Worm (Caenorhabditis elegans) whole organism, late embryonic: ENCODE data around the gene fil-1.

Experiments used
- K02D7.2 ChIP-seq: sonication (generic microtip); optimal IDR thresholded peaks from 2 replicates; lab custom pipeline; 2017; ENCODE audit warnings: mild to moderate bottlenecking, missing genetic modification characterization, missing compliant biosample characterization
- T23F11.4 ChIP-seq: fragments of 200-800 bp; sonication (Bioruptor generic); optimal IDR thresholded peaks from 2 replicates; lab custom pipeline; 2018; ENCODE audit warnings: mild to moderate bottlenecking, missing genetic modification characterization, missing compliant biosample characterization
- ahr-1 ChIP-seq: sonication (generic microtip); optimal IDR thresholded peaks from 2 replicates; lab custom pipeline; 2016; ENCODE audit warnings: missing genetic modification characterization, missing compliant biosample characterization
- ceh-19 ChIP-seq: fragments of 200-800 bp; sonication (Bioruptor generic); optimal IDR thresholded peaks from 2 replicates; lab custom pipeline; 2018; ENCODE audit warnings: mild to moderate bottlenecking, missing genetic modification characterization, missing compliant biosample characterization
- ceh-2 ChIP-seq: sonication (generic microtip); optimal IDR thresholded peaks from 2 replicates; lab custom pipeline; 2016; ENCODE audit warnings: missing genotype, missing genetic modification characterization, missing compliant biosample characterization
- ceh-22 ChIP-seq: sonication (generic microtip); optimal IDR thresholded peaks from 2 replicates; lab custom pipeline; 2017; ENCODE audit warnings: missing biosample characterization, missing genetic modification characterization
- ceh-30 ChIP-seq: fragments of 150-350 bp; optimal IDR thresholded peaks from 2 replicates; lab custom pipeline; 2014; ENCODE audit warnings: missing biosample characterization, missing genetic modification characterization
- ceh-34 ChIP-seq: sonication (generic microtip); optimal IDR thresholded peaks from 2 replicates; lab custom pipeline; 2016; ENCODE audit warnings: mild to moderate bottlenecking, missing genetic modification characterization, missing compliant biosample characterization
- ceh-45 ChIP-seq: fragments of 200-800 bp; sonication (Bioruptor generic); IDR thresholded peaks from 2 replicates; pipeline ENCODE4 v1.3.6; 2022; ENCODE audit warnings: missing genetic modification reagents, missing genetic modification characterization, missing compliant biosample characterization
- ceh-9 ChIP-seq: sonication (generic microtip); optimal IDR thresholded peaks from 2 replicates; lab custom pipeline; 2016; ENCODE audit warnings: mild to moderate bottlenecking, missing genetic modification characterization, inconsistent platforms, missing compliant biosample characterization
- dve-1 ChIP-seq: sonication (generic microtip); optimal IDR thresholded peaks from 2 replicates; lab custom pipeline; 2017; ENCODE audit warnings: antibody characterized with exemption, mild to moderate bottlenecking, missing genetic modification characterization, missing compliant biosample characterization
- elt-2 ChIP-seq: sonication (generic microtip); optimal IDR thresholded peaks from 2 replicates; lab custom pipeline; 2016; ENCODE audit warnings: missing genetic modification reagents, missing genetic modification characterization, missing compliant biosample characterization
- elt-4 ChIP-seq: sonication (generic microtip); optimal IDR thresholded peaks from 2 replicates; lab custom pipeline; 2016; ENCODE audit warnings: missing genetic modification characterization, missing compliant biosample characterization
- ets-4 ChIP-seq: sonication (generic microtip); optimal IDR thresholded peaks from 2 replicates; lab custom pipeline; 2016; ENCODE audit warnings: missing genetic modification characterization, missing compliant biosample characterization
- fkh-10 ChIP-seq: fragments of 150-350 bp; optimal IDR thresholded peaks from 2 replicates; lab custom pipeline; 2014; ENCODE audit warnings: missing biosample characterization, missing genetic modification reagents, missing genetic modification characterization
- gmeb-2 ChIP-seq: sonication (generic microtip); optimal IDR thresholded peaks from 2 replicates; lab custom pipeline; 2016; ENCODE audit warnings: missing genetic modification characterization, inconsistent platforms, missing compliant biosample characterization
- hlh-13 ChIP-seq: fragments of 200-800 bp; sonication (Bioruptor generic); optimal IDR thresholded peaks from 2 replicates; lab custom pipeline; 2018; ENCODE audit warnings: mild to moderate bottlenecking, missing genetic modification characterization, missing compliant biosample characterization
- hlh-15 ChIP-seq: sonication (generic microtip); optimal IDR thresholded peaks from 2 replicates; lab custom pipeline; 2016; ENCODE audit warnings: missing genetic modification characterization, missing compliant biosample characterization
- hlh-30 ChIP-seq: sonication (generic microtip); optimal IDR thresholded peaks from 2 replicates; lab custom pipeline; 2017; ENCODE audit warnings: antibody characterized with exemption, missing genetic modification characterization, missing compliant biosample characterization; ENCODE audit not compliant: insufficient read depth
- hlh-6 ChIP-seq: sonication (generic microtip); optimal IDR thresholded peaks from 2 replicates; lab custom pipeline; 2016; ENCODE audit warnings: missing genotype, missing genetic modification characterization, missing compliant biosample characterization
- lin-11 ChIP-seq: fragments of 200-800 bp; sonication (Bioruptor generic); optimal IDR thresholded peaks from 2 replicates; lab custom pipeline; 2018; ENCODE audit warnings: mild to moderate bottlenecking, missing genetic modification characterization, missing compliant biosample characterization
- nfya-1 ChIP-seq: sonication (generic microtip); optimal IDR thresholded peaks from 2 replicates; lab custom pipeline; 2017; ENCODE audit warnings: missing genetic modification characterization, mild to moderate bottlenecking, missing compliant biosample characterization, antibody characterized with exemption, moderate library complexity
- nhr-11 ChIP-seq: fragments of 150-350 bp; optimal IDR thresholded peaks from 2 replicates; lab custom pipeline; 2014; ENCODE audit warnings: missing biosample characterization, missing genetic modification characterization
- npax-4 ChIP-seq: sonication (generic microtip); optimal IDR thresholded peaks from 2 replicates; lab custom pipeline; 2016; ENCODE audit warnings: missing genetic modification characterization, missing compliant biosample characterization
- pax-1 ChIP-seq: fragments of 150-350 bp; optimal IDR thresholded peaks from 2 replicates; lab custom pipeline; 2014; ENCODE audit warnings: missing biosample characterization, missing genetic modification characterization
- pha-2 ChIP-seq: sonication (generic microtip); optimal IDR thresholded peaks from 2 replicates; lab custom pipeline; 2017; ENCODE audit warnings: mild to moderate bottlenecking, missing genetic modification characterization, missing compliant biosample characterization
- pros-1 ChIP-seq: fragments of 150-350 bp; optimal IDR thresholded peaks from 2 replicates; lab custom pipeline; 2014; ENCODE audit warnings: missing biosample characterization, missing genetic modification reagents, missing genetic modification characterization
- ref-2 ChIP-seq: sonication (generic microtip); optimal IDR thresholded peaks from 2 replicates; lab custom pipeline; 2016; ENCODE audit warnings: missing genetic modification characterization, missing compliant biosample characterization
- rnt-1 ChIP-seq: sonication (generic microtip); optimal IDR thresholded peaks from 2 replicates; lab custom pipeline; 2016; ENCODE audit warnings: missing genetic modification characterization, missing compliant biosample characterization
- sox-4 ChIP-seq: sonication (generic microtip); optimal IDR thresholded peaks from 2 replicates; lab custom pipeline; 2017; ENCODE audit warnings: mild to moderate bottlenecking, missing genetic modification characterization, inconsistent platforms, missing compliant biosample characterization
- tbx-7 ChIP-seq: sonication (generic microtip); optimal IDR thresholded peaks from 2 replicates; lab custom pipeline; 2016; ENCODE audit warnings: missing genotype, missing genetic modification characterization, missing compliant biosample characterization
- unc-86 ChIP-seq: sonication (generic microtip); optimal IDR thresholded peaks from 2 replicates; lab custom pipeline; 2016; ENCODE audit warnings: missing genetic modification characterization, missing compliant biosample characterization

fil-1 gene

ce11 chrV:15004800-15005199 lies 11.2 kb downstream of the fil-1 start, which contains the start of gene hrde-2:
hrde-2 (plus strand) TSS chrV:15005100.
- TF ChIP-seq hlh-15, result no peak
- no peak for TF ChIP-seq pha-2 (tag; lab: Kevin White, UChicago)
- no peak for TF ChIP-seq unc-86 (tag; lab: Kevin White, UChicago)
- TF ChIP-seq dve-1 (tag; lab: Kevin White, UChicago), result no peak
- TF ChIP-seq ceh-2 (tag; lab: Kevin White, UChicago), result no peak
- no peak for TF ChIP-seq fkh-10 (GFP tag; lab: Kevin White, UChicago)
- TF ChIP-seq lin-11 (tag; lab: Kevin White, UChicago), result no peak
- TF ChIP-seq npax-4, result no peak
- TF ChIP-seq elt-2, result no peak
- TF ChIP-seq ceh-9 (tag; lab: Kevin White, UChicago), result no peak
- TF ChIP-seq ceh-34, result no peak
- no peak for TF ChIP-seq gmeb-2 (tag; lab: Kevin White, UChicago)
- no peak for TF ChIP-seq ceh-45
- no peak for TF ChIP-seq hlh-6 (tag; lab: Kevin White, UChicago)
- no peak for TF ChIP-seq rnt-1

ce11 chrV:15011560-15011959 lies 17.9 kb downstream of the fil-1 start, which contains the start of gene nmr-2:
nmr-2 (minus strand) TSS chrV:15011660.
- no peak for TF ChIP-seq nhr-11 (tag; lab: Kevin White, UChicago)
- no peak for TF ChIP-seq ets-4 (tag; lab: Kevin White, UChicago)
- TF ChIP-seq ceh-19, result no peak
- TF ChIP-seq hlh-15, result no peak
- no peak for TF ChIP-seq K02D7.2
- TF ChIP-seq sox-4, result no peak

- TF ChIP-seq npax-4 (no peak), ahr-1 (tag; lab: Kevin White, UChicago) (no peak), nfya-1 (tag; lab: Kevin White, UChicago) (no peak), hlh-30 (tag; lab: Kevin White, UChicago) (no peak), ceh-30 (tag; lab: Kevin White, UChicago) (no peak), ref-2 (no peak), pros-1 (no peak), lin-11 (tag; lab: Kevin White, UChicago) (no peak), hlh-13 (GFP tag; lab: Kevin White, UChicago) (no peak), elt-4 (tag; lab: Kevin White, UChicago) (no peak), ceh-22 (no peak)
Measured at ce11 chrV:15012542-15013301, 19.1 kb downstream of the fil-1 start.

ce11 chrV:15013328-15013727 lies 19.7 kb downstream of the fil-1 start:
- TF ChIP-seq ceh-2 (tag; lab: Kevin White, UChicago) (no peak), pros-1 (no peak)

- TF ChIP-seq gmeb-2 (tag; lab: Kevin White, UChicago), result no peak
- no peak for TF ChIP-seq ceh-30 (tag; lab: Kevin White, UChicago)
- TF ChIP-seq T23F11.4, result no peak
- no peak for TF ChIP-seq tbx-7 (tag; lab: Kevin White, UChicago)
- TF ChIP-seq, all 69 proteins: peak for 0
Measured at ce11 chrV:15014164-15014563, 20.5 kb downstream of the fil-1 start, which contains the start of gene obr-2. obr-2 (minus strand) TSS chrV:15014264.

ce11 chrV:15015799-15016198 lies 22.2 kb downstream of the fil-1 start:
- TF ChIP-seq nfya-1 (tag; lab: Kevin White, UChicago) (peak; percentile 13), pax-1 (tag; lab: Kevin White, UChicago) (no peak)
